Worm (Caenorhabditis elegans): ENCODE measurements around the gene nhr-18.

- TF ChIP-seq ztf-23 (GFP tag; IDR thresholded peaks at IDR 0.05) (no peak), ztf-29 (GFP tag; IDR thresholded peaks at IDR 0.05) (no peak), ref-1 (GFP tag; conservative IDR thresholded peaks at IDR 0.05) (no peak), klf-2 (GFP tag; conservative IDR thresholded peaks at IDR 0.05) (no peak), med-1 (GFP tag; optimal IDR thresholded peaks at IDR 0.05; ENCODE audit: insufficient read depth) (no peak)
Observed at ce11 chrV:2187864-2188345, 39.1 kb upstream of the nhr-18 start, which contains the start of gene Y5H2B.3.

Measured in whole organism, midembryonic.